Worm (Caenorhabditis elegans) whole organism, young adult: ENCODE measurements around the gene R10E9.3.

Experiments used
- ama-1 ChIP-seq, 3 experiments: fragments of 150-350 bp in 1 of 3; sonication (generic microtip) in 2 of 3; optimal IDR thresholded peaks; 2 replicates each; lab custom pipeline; 2014 to 2018; ENCODE audit warnings: missing biosample characterization in 2 of 3, missing genetic modification characterization in 2 of 3, missing genetic modification reagents in 2 of 3
- attf-3 ChIP-seq: fragments of 200-800 bp; sonication (Bioruptor generic); conservative IDR thresholded peaks from 2 replicates; pipeline ENCODE4 v1.3.6; 2022; ENCODE audit warnings: missing genetic modification reagents, missing genetic modification characterization, missing compliant biosample characterization
- let-607 ChIP-seq, 2 experiments: fragments of 200-800 bp in 1 of 2; sonication (Bioruptor generic) in 1 of 2; sonication (generic microtip) in 1 of 2; optimal IDR thresholded peaks; 2 replicates each; lab custom pipeline; 2016 to 2018; ENCODE audit warnings: mild to moderate bottlenecking in 2 of 2, missing compliant biosample characterization in 2 of 2, missing genetic modification characterization in 2 of 2, moderate library complexity in 2 of 2, missing genotype in 1 of 2
- ztf-3 ChIP-seq: fragments of 200-800 bp; sonication (Bioruptor generic); optimal IDR thresholded peaks from 2 replicates; lab custom pipeline; 2018; ENCODE audit warnings: mild to moderate bottlenecking, missing genetic modification characterization, missing compliant biosample characterization

DNA sequence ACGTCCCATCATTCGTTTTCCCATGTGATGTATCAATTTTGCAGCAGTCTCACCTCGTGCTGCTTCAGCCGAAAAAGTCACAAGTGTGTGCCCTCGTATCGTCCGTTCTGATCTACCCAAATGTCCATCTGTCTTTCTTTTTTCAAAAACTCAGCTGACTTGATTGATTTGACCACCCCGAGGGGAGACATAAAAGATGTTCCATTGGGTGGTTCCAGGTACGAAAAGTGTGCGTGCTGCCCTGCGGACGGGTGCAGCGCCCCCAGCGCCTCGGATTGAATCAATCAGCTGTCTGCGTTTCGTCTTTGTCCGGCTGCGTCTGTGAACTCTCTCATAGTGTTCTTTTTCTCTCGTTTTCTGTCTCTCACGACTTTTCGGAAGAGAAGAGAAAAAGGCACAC lies 6.8 kb upstream of the R10E9.3 start:
- TF ChIP-seq ama-1 (optimal IDR thresholded peaks at IDR 0.05; lab: Kevin White, UChicago), result no peak
- no peak for TF ChIP-seq ama-1 (GFP tag; optimal IDR thresholded peaks at IDR 0.05; lab: Kevin White, UChicago)
- TF ChIP-seq ztf-3, result no peak
- TF ChIP-seq let-607 (tag; optimal IDR thresholded peaks at IDR 0.05; lab: Kevin White, UChicago), result no peak
- TF ChIP-seq attf-3, result 0 out of 2 replicates have a peak, but pooled peaks have one; percentile 29
